Worm (Caenorhabditis elegans) whole organism, late embryonic: Measurements from ENCODE around the gene calf-1.

ENCODE experiments used
- ceh-14 ChIP-seq: sonication (generic microtip); optimal IDR thresholded peaks from 2 replicates; lab custom pipeline; 2016; ENCODE audit warnings: missing genotype, missing genetic modification characterization, missing compliant biosample characterization
- ceh-18 ChIP-seq: sonication (generic microtip); optimal IDR thresholded peaks from 2 replicates; lab custom pipeline; 2016; ENCODE audit warnings: missing genetic modification characterization, missing compliant biosample characterization
- ceh-34 ChIP-seq: sonication (generic microtip); optimal IDR thresholded peaks from 2 replicates; lab custom pipeline; 2016; ENCODE audit warnings: mild to moderate bottlenecking, missing genetic modification characterization, missing compliant biosample characterization
- dmd-4 ChIP-seq: sonication (generic microtip); optimal IDR thresholded peaks from 2 replicates; lab custom pipeline; 2016; ENCODE audit warnings: borderline replicate concordance, missing genetic modification characterization, missing compliant biosample characterization
- fkh-10 ChIP-seq: fragments of 150-350 bp; optimal IDR thresholded peaks from 2 replicates; lab custom pipeline; 2014; ENCODE audit warnings: missing biosample characterization, missing genetic modification reagents, missing genetic modification characterization
- hlh-15 ChIP-seq: sonication (generic microtip); optimal IDR thresholded peaks from 2 replicates; lab custom pipeline; 2016; ENCODE audit warnings: missing genetic modification characterization, missing compliant biosample characterization
- hlh-30 ChIP-seq: sonication (generic microtip); optimal IDR thresholded peaks from 2 replicates; lab custom pipeline; 2017; ENCODE audit warnings: antibody characterized with exemption, missing genetic modification characterization, missing compliant biosample characterization; ENCODE audit not compliant: insufficient read depth
- mec-3 ChIP-seq: sonication (generic microtip); optimal IDR thresholded peaks from 2 replicates; lab custom pipeline; 2016; ENCODE audit warnings: borderline replicate concordance, missing genetic modification characterization, missing compliant biosample characterization
- nhr-11 ChIP-seq: fragments of 150-350 bp; optimal IDR thresholded peaks from 2 replicates; lab custom pipeline; 2014; ENCODE audit warnings: missing biosample characterization, missing genetic modification characterization
- pag-3 ChIP-seq: sonication (generic microtip); optimal IDR thresholded peaks from 2 replicates; lab custom pipeline; 2016; ENCODE audit warnings: missing compliant biosample characterization, missing genetic modification characterization, borderline replicate concordance
- pha-4 ChIP-seq: fragments of 150-350 bp; optimal IDR thresholded peaks from 2 replicates; lab custom pipeline; 2018; ENCODE audit warnings: missing biosample characterization, missing genetic modification reagents, missing genetic modification characterization
- tbx-2 ChIP-seq: sonication (generic microtip); optimal IDR thresholded peaks from 2 replicates; lab custom pipeline; 2016; ENCODE audit warnings: missing genetic modification characterization, missing compliant biosample characterization
- ztf-16 ChIP-seq: sonication (generic microtip); optimal IDR thresholded peaks from 2 replicates; lab custom pipeline; 2017; ENCODE audit warnings: missing genetic modification characterization, missing compliant biosample characterization

ce11 chrV:20493271-20494231, 14.7 kb upstream of the calf-1 start, which contains the start of gene B0250.5:
- TF ChIP-seq ceh-14 (tag; lab: Kevin White, UChicago) = no peak
- TF ChIP-seq tbx-2 = no peak
- TF ChIP-seq mec-3 (tag; lab: Kevin White, UChicago) = no peak
- no peak for TF ChIP-seq pha-4 (tag; lab: Kevin White, UChicago)
- no peak for TF ChIP-seq hlh-30
- TF ChIP-seq ceh-34 = no peak
- no peak for TF ChIP-seq ztf-16 (tag; lab: Kevin White, UChicago)
- TF ChIP-seq nhr-11 = no peak
- no peak for TF ChIP-seq hlh-15 (tag; lab: Kevin White, UChicago)
- no peak for TF ChIP-seq fkh-10 (GFP tag; lab: Kevin White, UChicago)
- no peak for TF ChIP-seq dmd-4
- TF ChIP-seq pag-3 = no peak
- no peak for TF ChIP-seq ceh-18 (tag; lab: Kevin White, UChicago)
